Fruit fly (Drosophila melanogaster) whole organism, embryonic: ENCODE results near the gene CG6766.

ENCODE experiments used
- Atf-2 ChIP-seq: fragments of 200-800 bp; sonication (Bioruptor generic); optimal IDR thresholded peaks from 2 replicates; lab custom pipeline; 2016; ENCODE audit warnings: missing biosample characterization, missing genetic modification characterization
- CG11696 ChIP-seq: fragments of 200-800 bp; sonication (Bioruptor generic); IDR thresholded peaks from 2 replicates; pipeline ENCODE4 v1.3.6; 2022; ENCODE audit warnings: missing biosample characterization, missing genetic modification characterization
- CG11723 ChIP-seq: fragments of 200-800 bp; sonication (Bioruptor generic); optimal IDR thresholded peaks from 2 replicates; lab custom pipeline; 2017; ENCODE audit warnings: missing biosample characterization, mild to moderate bottlenecking, missing genetic modification characterization
- CG12071 ChIP-seq: fragments of 200-800 bp; sonication (Bioruptor generic); optimal IDR thresholded peaks from 3 replicates; lab custom pipeline; 2018; ENCODE audit warnings: missing biosample characterization, mild to moderate bottlenecking, missing genetic modification characterization
- CG12104 ChIP-seq: fragments of 200-800 bp; sonication (Bioruptor generic); optimal IDR thresholded peaks from 3 replicates; lab custom pipeline; 2016; ENCODE audit warnings: missing biosample characterization, missing genetic modification characterization
- CG1233 ChIP-seq: fragments of 200-800 bp; sonication (Bioruptor generic); optimal IDR thresholded peaks from 4 replicates; lab custom pipeline; 2018; ENCODE audit warnings: missing biosample characterization, mild to moderate bottlenecking, missing genetic modification characterization
- CG12391 ChIP-seq: fragments of 200-800 bp; sonication (Bioruptor generic); optimal IDR thresholded peaks from 3 replicates; lab custom pipeline; 2018; ENCODE audit warnings: missing biosample characterization, mild to moderate bottlenecking, missing genetic modification characterization, moderate library complexity
- CG12942 ChIP-seq: fragments of 200-800 bp; sonication (Bioruptor generic); optimal IDR thresholded peaks from 3 replicates; lab custom pipeline; 2016; ENCODE audit warnings: missing biosample characterization, missing genetic modification characterization
- CG13624 ChIP-seq: fragments of 200-800 bp; sonication (Bioruptor generic); optimal IDR thresholded peaks from 2 replicates; lab custom pipeline; 2016; ENCODE audit warnings: missing biosample characterization, missing genetic modification characterization
- CG14050 ChIP-seq: fragments of 200-800 bp; sonication (Bioruptor generic); IDR thresholded peaks from 3 replicates; pipeline ENCODE4 v1.3.6; 2022; ENCODE audit warnings: missing biosample characterization, missing genetic modification characterization
- CG17186 ChIP-seq: fragments of 200-800 bp; sonication (Bioruptor generic); optimal IDR thresholded peaks from 3 replicates; lab custom pipeline; 2017; ENCODE audit warnings: missing biosample characterization, missing genetic modification reagents, missing genetic modification characterization
- CG18011 ChIP-seq: fragments of 200-800 bp; sonication (Bioruptor generic); optimal IDR thresholded peaks from 2 replicates; lab custom pipeline; 2017; ENCODE audit warnings: missing biosample characterization, missing genetic modification characterization, mild to moderate bottlenecking, moderate library complexity, missing genotype
- CG2129 ChIP-seq: fragments of 200-800 bp; sonication (Bioruptor generic); IDR thresholded peaks from 2 replicates; pipeline ENCODE4 v1.3.6; 2022; ENCODE audit warnings: missing biosample characterization, missing genetic modification characterization; ENCODE audit not compliant: partially characterized antibody
- CG3065 ChIP-seq: fragments of 200-800 bp; sonication (Bioruptor generic); optimal IDR thresholded peaks from 2 replicates; lab custom pipeline; 2016; ENCODE audit warnings: missing biosample characterization, missing genetic modification characterization
- CG31441 ChIP-seq: fragments of 200-800 bp; sonication (Bioruptor generic); IDR thresholded peaks from 2 replicates; pipeline ENCODE4 v1.3.6; 2022; ENCODE audit warnings: missing biosample characterization, missing genetic modification characterization
- CG5180 ChIP-seq: fragments of 200-800 bp; sonication (Bioruptor generic); optimal IDR thresholded peaks from 3 replicates; lab custom pipeline; 2017; ENCODE audit warnings: missing biosample characterization, missing genetic modification characterization, mild to moderate bottlenecking, moderate library complexity, missing genetic modification reagents
- CG7372 ChIP-seq: fragments of 200-800 bp; sonication (Bioruptor generic); IDR thresholded peaks from 2 replicates; pipeline ENCODE4 v1.3.6; 2022; ENCODE audit warnings: missing biosample characterization, missing genetic modification characterization
- CG9215 ChIP-seq: fragments of 200-800 bp; sonication (Bioruptor generic); IDR thresholded peaks from 2 replicates; pipeline ENCODE4 v1.3.6; 2022; ENCODE audit warnings: missing biosample characterization, missing genetic modification characterization
- CG9609 ChIP-seq: fragments of 200-800 bp; sonication (Bioruptor generic); optimal IDR thresholded peaks from 3 replicates; lab custom pipeline; 2016; ENCODE audit warnings: missing biosample characterization, missing genetic modification characterization
- Dbx ChIP-seq: fragments of 200-800 bp; sonication (Bioruptor generic); IDR thresholded peaks from 3 replicates; pipeline ENCODE4 v1.3.6; 2022; ENCODE audit warnings: missing biosample characterization, missing genetic modification characterization
- Fer2 ChIP-seq: fragments of 200-800 bp; sonication (Bioruptor generic); optimal IDR thresholded peaks from 2 replicates; lab custom pipeline; 2018; ENCODE audit warnings: missing biosample characterization, mild to moderate bottlenecking, missing genetic modification characterization, moderate library complexity
- Lhr ChIP-seq: fragments of 200-800 bp; sonication (Bioruptor generic); optimal IDR thresholded peaks from 3 replicates; lab custom pipeline; 2017; ENCODE audit warnings: mild to moderate bottlenecking, missing biosample characterization, missing genetic modification reagents, missing genetic modification characterization
- Mes4 ChIP-seq: fragments of 200-800 bp; sonication (Bioruptor generic); optimal IDR thresholded peaks from 2 replicates; lab custom pipeline; 2016; ENCODE audit warnings: missing biosample characterization, missing genetic modification characterization
- NC2α ChIP-seq: fragments of 200-800 bp; sonication (Bioruptor generic); optimal IDR thresholded peaks from 2 replicates; lab custom pipeline; 2016; ENCODE audit warnings: missing biosample characterization, missing genetic modification characterization
- NfI ChIP-seq: fragments of 200-800 bp; sonication (Bioruptor generic); optimal IDR thresholded peaks from 3 replicates; lab custom pipeline; 2018; ENCODE audit warnings: missing biosample characterization, mild to moderate bottlenecking, missing genetic modification characterization, moderate library complexity
- Pdp1 ChIP-seq, 2 experiments: fragments of 200-800 bp; sonication (Bioruptor generic); optimal IDR thresholded peaks; 3 replicates each; lab custom pipeline; 2016; ENCODE audit warnings: missing biosample characterization in 2 of 2, missing genetic modification characterization in 2 of 2, mild to moderate bottlenecking in 1 of 2, moderate library complexity in 1 of 2
- Ptx1 ChIP-seq: fragments of 200-800 bp; sonication (Bioruptor generic); IDR thresholded peaks from 2 replicates; pipeline ENCODE4 v1.3.6; 2022; ENCODE audit warnings: missing biosample characterization, missing genetic modification characterization
- Ssrp ChIP-seq: fragments of 200-800 bp; sonication (Bioruptor generic); optimal IDR thresholded peaks from 2 replicates; lab custom pipeline; 2018; ENCODE audit warnings: missing biosample characterization, mild to moderate bottlenecking, missing genetic modification characterization, moderate library complexity
- az2 ChIP-seq: fragments of 200-800 bp; sonication (Bioruptor generic); optimal IDR thresholded peaks from 3 replicates; lab custom pipeline; 2016; ENCODE audit warnings: missing biosample characterization, missing genetic modification characterization
- bsh ChIP-seq, 2 experiments: fragments of 200-800 bp; sonication (Bioruptor generic); optimal IDR thresholded peaks; 2 replicates each; lab custom pipeline; 2017 to 2018; ENCODE audit warnings: mild to moderate bottlenecking in 2 of 2, missing biosample characterization in 2 of 2, missing genetic modification characterization in 2 of 2, moderate library complexity in 1 of 2
- chn ChIP-seq: fragments of 200-800 bp; sonication (Bioruptor generic); optimal IDR thresholded peaks from 2 replicates; lab custom pipeline; 2016; ENCODE audit warnings: missing biosample characterization, missing genetic modification characterization
- ci ChIP-seq: fragments of 200-800 bp; sonication (Bioruptor generic); IDR thresholded peaks from 3 replicates; pipeline ENCODE4 v1.3.6; 2022; ENCODE audit warnings: missing biosample characterization, missing genetic modification characterization
- dmrt99B ChIP-seq: fragments of 200-800 bp; sonication (Bioruptor generic); optimal IDR thresholded peaks from 2 replicates; lab custom pipeline; 2018; ENCODE audit warnings: missing biosample characterization, mild to moderate bottlenecking, missing genetic modification characterization, moderate library complexity
- fd96Cb ChIP-seq: fragments of 200-800 bp; sonication (Bioruptor generic); optimal IDR thresholded peaks from 2 replicates; lab custom pipeline; 2018; ENCODE audit warnings: missing biosample characterization, mild to moderate bottlenecking, missing genetic modification characterization, moderate library complexity
- gfzf ChIP-seq: fragments of 200-800 bp; sonication (Bioruptor generic); optimal IDR thresholded peaks from 2 replicates; lab custom pipeline; 2016; ENCODE audit warnings: missing biosample characterization, mild to moderate bottlenecking, missing genetic modification characterization, moderate library complexity
- gro ChIP-seq: fragments of 200-800 bp; sonication (Bioruptor generic); optimal IDR thresholded peaks from 2 replicates; lab custom pipeline; 2016; ENCODE audit warnings: missing biosample characterization, missing genetic modification characterization
- gsb ChIP-seq: fragments of 200-800 bp; sonication (Bioruptor generic); IDR thresholded peaks from 2 replicates; pipeline ENCODE4 v1.3.6; 2022; ENCODE audit warnings: missing biosample characterization, missing genetic modification characterization
- gt ChIP-seq: fragments of 200-800 bp; sonication (Bioruptor generic); IDR thresholded peaks from 2 replicates; pipeline ENCODE4 v1.3.6; 2022; ENCODE audit warnings: missing biosample characterization, missing genetic modification characterization
- jigr1 ChIP-seq: fragments of 200-800 bp; sonication (Bioruptor generic); IDR thresholded peaks from 3 replicates; pipeline ENCODE4 v1.3.6; 2022; ENCODE audit warnings: missing biosample characterization, missing genetic modification characterization
- lmd ChIP-seq: fragments of 200-800 bp; sonication (Bioruptor generic); IDR thresholded peaks from 2 replicates; pipeline ENCODE4 v1.3.6; 2022; ENCODE audit warnings: missing biosample characterization, missing genetic modification characterization
- nerfin-1 ChIP-seq: fragments of 200-800 bp; sonication (Bioruptor generic); optimal IDR thresholded peaks from 3 replicates; lab custom pipeline; 2019; ENCODE audit warnings: missing biosample characterization, mild to moderate bottlenecking, missing genetic modification characterization, moderate library complexity
- nmo ChIP-seq: fragments of 200-800 bp; sonication (Bioruptor generic); optimal IDR thresholded peaks from 2 replicates; lab custom pipeline; 2018; ENCODE audit warnings: missing biosample characterization, mild to moderate bottlenecking, missing genetic modification characterization, moderate library complexity
- phol ChIP-seq: fragments of 200-800 bp; sonication (Bioruptor generic); optimal IDR thresholded peaks from 3 replicates; lab custom pipeline; 2018; ENCODE audit warnings: missing biosample characterization, mild to moderate bottlenecking, missing genetic modification characterization, moderate library complexity
- psq ChIP-seq: fragments of 200-800 bp; sonication (Bioruptor generic); optimal IDR thresholded peaks from 2 replicates; lab custom pipeline; 2017; ENCODE audit warnings: missing biosample characterization, missing genetic modification characterization
- toy ChIP-seq: fragments of 200-800 bp; sonication (Bioruptor generic); IDR thresholded peaks from 2 replicates; pipeline ENCODE4 v1.3.6; 2022; ENCODE audit warnings: missing biosample characterization, missing genetic modification characterization
- unc-4 ChIP-seq: fragments of 200-800 bp; sonication (Bioruptor generic); IDR thresholded peaks from 2 replicates; pipeline ENCODE4 v1.3.6; 2022; ENCODE audit warnings: missing biosample characterization, missing genetic modification characterization; ENCODE audit not compliant: partially characterized antibody
- wdn ChIP-seq: fragments of 200-800 bp; sonication (Bioruptor generic); IDR thresholded peaks from 2 replicates; pipeline ENCODE4 v1.3.6; 2022; ENCODE audit warnings: missing biosample characterization, missing genetic modification characterization
- wor ChIP-seq: fragments of 200-800 bp; sonication (Bioruptor generic); IDR thresholded peaks from 2 replicates; pipeline ENCODE4 v1.3.6; 2022; ENCODE audit warnings: missing biosample characterization, missing genetic modification characterization
- zen ChIP-seq: fragments of 200-800 bp; sonication (Bioruptor generic); optimal IDR thresholded peaks from 3 replicates; lab custom pipeline; 2018; ENCODE audit warnings: missing biosample characterization, mild to moderate bottlenecking, missing genetic modification characterization, moderate library complexity

CG6766 gene

DNA sequence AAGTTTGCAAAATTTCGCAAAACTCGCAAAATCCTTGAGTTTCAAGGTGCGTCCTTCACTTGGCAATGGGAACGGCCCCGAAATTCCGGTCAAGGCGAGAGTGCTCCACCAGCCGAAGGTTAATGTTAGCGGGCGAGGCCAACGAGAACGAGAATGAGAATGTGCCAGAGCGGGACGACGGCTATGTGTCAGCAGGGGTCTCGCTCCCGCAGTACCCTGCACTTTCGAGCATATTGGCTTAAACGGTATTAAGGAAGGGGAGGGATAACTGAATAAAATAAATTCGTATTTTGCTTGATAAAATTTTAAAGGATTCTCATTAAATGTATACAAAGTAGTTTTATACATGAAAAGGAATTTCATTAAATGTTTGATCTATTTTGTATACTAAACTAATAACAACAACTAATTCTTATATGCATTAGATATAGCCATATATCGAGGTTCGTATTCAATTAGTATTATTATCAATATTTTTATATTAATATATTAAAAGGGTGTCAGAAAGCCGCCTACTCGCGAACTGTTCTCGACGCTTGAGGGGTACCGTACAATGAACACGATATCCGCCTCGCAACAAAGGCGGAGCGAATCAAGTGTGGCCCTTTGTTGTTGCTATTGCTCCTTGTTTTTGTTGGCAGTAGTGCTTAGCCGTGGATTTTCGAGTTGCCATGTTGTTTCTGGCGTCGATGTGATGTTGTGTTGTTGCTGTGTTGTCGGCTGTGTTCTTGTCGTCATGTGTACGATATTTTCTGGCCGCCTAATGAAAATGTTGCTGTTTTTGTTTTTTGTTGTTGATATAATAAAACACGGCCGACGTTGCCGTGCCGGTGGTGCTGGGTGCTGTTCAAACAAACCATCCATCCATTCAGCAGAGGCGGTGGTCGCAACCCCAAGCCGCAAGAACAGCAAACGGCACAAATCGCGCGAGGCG is 33.8 kb downstream of the CG6766 start (continued):
- TF ChIP-seq gt (GFP tag; lab: Robert Waterston, UW) (no peak), Ssrp (tag; lab: Kevin White, UChicago) (peak; percentile 96), chn (GFP tag; lab: Kevin White, UChicago) (peak; percentile 72), gro (no peak), CG5180 (GFP tag; lab: Kevin White, UChicago) (peak; percentile 68), fd96Cb (tag; lab: Kevin White, UChicago) (peak; percentile 96), CG17186 (GFP tag; lab: Kevin White, UChicago) (peak; percentile 42), CG3065 (GFP tag; lab: Kevin White, UChicago) (peak; percentile 77), unc-4 (GFP tag; lab: Robert Waterston, UW) (no peak), CG13624 (peak; percentile 66), lmd (no peak), Lhr (GFP tag; lab: Kevin White, UChicago) (no peak), Ptx1 (GFP tag; lab: Robert Waterston, UW) (no peak), wor (GFP tag; lab: Robert Waterston, UW) (no peak), Dbx (GFP tag; lab: Robert Waterston, UW) (no peak), CG2129 (GFP tag; lab: Robert Waterston, UW) (no peak), dmrt99B (tag; lab: Kevin White, UChicago) (peak; percentile 96), nmo (peak; percentile 99), NfI (peak; percentile 91), CG7372 (GFP tag; lab: Robert Waterston, UW) (no peak), ci (GFP tag; lab: Robert Waterston, UW) (no peak), Pdp1 (GFP tag; optimal IDR thresholded peaks at IDR 0.05; lab: Kevin White, UChicago) (peak in 1 of 2 experiments; percentile 83), nerfin-1 (tag; lab: Kevin White, UChicago) (peak; percentile 92), wdn (no peak), CG1233 (peak; percentile 95), toy (no peak), gfzf (no peak), CG9609 (GFP tag; lab: Kevin White, UChicago) (peak; percentile 35), Mes4 (GFP tag; lab: Kevin White, UChicago) (peak; percentile 65), zen (tag; lab: Kevin White, UChicago) (peak; percentile 92), az2 (GFP tag; lab: Kevin White, UChicago) (peak; percentile 91), CG14050 (GFP tag; lab: Robert Waterston, UW) (no peak), CG12942 (peak; percentile 82), jigr1 (GFP tag; lab: Robert Waterston, UW) (no peak), CG18011 (GFP tag; lab: Kevin White, UChicago) (peak; percentile 16), CG31441 (no peak), CG9215 (no peak), gsb (GFP tag; lab: Robert Waterston, UW) (no peak), CG11696 (GFP tag; lab: Robert Waterston, UW) (no peak), NC2α (peak; percentile 0), Atf-2 (GFP tag; lab: Kevin White, UChicago) (peak; percentile 76), CG12391 (tag; lab: Kevin White, UChicago) (peak; percentile 98), CG12104 (GFP tag; lab: Kevin White, UChicago) (peak; percentile 96), CG12071 (GFP tag; lab: Kevin White, UChicago) (no peak), phol (tag; lab: Kevin White, UChicago) (peak; percentile 97), Fer2 (tag; lab: Kevin White, UChicago) (peak; percentile 86), psq (GFP tag; lab: Kevin White, UChicago) (peak; percentile 74), CG11723 (GFP tag; lab: Kevin White, UChicago) (peak; percentile 86), bsh (GFP tag; optimal IDR thresholded peaks at IDR 0.05; lab: Kevin White, UChicago) (peak; percentile 80 to 94)
